Fruit fly (Drosophila melanogaster) whole organism, pupa: Measurements from ENCODE around the gene Gfat1.
A peak's percentile ranks its signal among the peaks of the same experiment; 100 is the strongest.

ENCODE experiments used
- CG10348 ChIP-seq: fragments of 200-800 bp; sonication (Bioruptor generic); IDR thresholded peaks from 2 replicates; pipeline ENCODE4 v1.3.6; 2022; ENCODE audit warnings: missing biosample characterization, missing genetic modification characterization
- CG12605 ChIP-seq: fragments of 200-800 bp; sonication (Bioruptor generic); IDR thresholded peaks from 2 replicates; pipeline ENCODE4 v1.3.6; 2022; ENCODE audit warnings: missing biosample characterization, missing genetic modification characterization
- CG13204 ChIP-seq: fragments of 200-800 bp; sonication (Bioruptor generic); optimal IDR thresholded peaks from 2 replicates; lab custom pipeline; 2018; ENCODE audit warnings: missing biosample characterization, mild to moderate bottlenecking, missing genetic modification characterization, moderate library complexity
- CG14655 ChIP-seq: fragments of 200-800 bp; sonication (Bioruptor generic); optimal IDR thresholded peaks from 3 replicates; lab custom pipeline; 2017; ENCODE audit warnings: mild to moderate bottlenecking, missing biosample characterization, missing genetic modification reagents, missing genetic modification characterization
- CG15710 ChIP-seq: fragments of 200-800 bp; sonication (Bioruptor generic); optimal IDR thresholded peaks from 2 replicates; lab custom pipeline; 2018; ENCODE audit warnings: missing biosample characterization, mild to moderate bottlenecking, missing genetic modification characterization, moderate library complexity
- CG17806 ChIP-seq: fragments of 200-800 bp; sonication (Bioruptor generic); optimal IDR thresholded peaks from 2 replicates; lab custom pipeline; 2018; ENCODE audit warnings: missing biosample characterization, mild to moderate bottlenecking, missing genetic modification characterization, moderate library complexity
- CG32121 ChIP-seq: fragments of 200-800 bp; sonication (Bioruptor generic); IDR thresholded peaks from 2 replicates; pipeline ENCODE4 v1.3.6; 2022; ENCODE audit warnings: missing biosample characterization, missing genetic modification characterization
- CG34367 ChIP-seq: fragments of 200-800 bp; sonication (Bioruptor generic); optimal IDR thresholded peaks from 2 replicates; lab custom pipeline; 2018; ENCODE audit warnings: missing biosample characterization, mild to moderate bottlenecking, missing genetic modification characterization
- CG4496 ChIP-seq: fragments of 200-800 bp; sonication (Bioruptor generic); IDR thresholded peaks from 3 replicates; pipeline ENCODE4 v1.3.6; 2022; ENCODE audit warnings: missing biosample characterization, missing genetic modification characterization
- CG8159 ChIP-seq: fragments of 200-800 bp; sonication (Bioruptor generic); optimal IDR thresholded peaks from 3 replicates; lab custom pipeline; 2018; ENCODE audit warnings: missing biosample characterization, mild to moderate bottlenecking, missing genetic modification characterization, moderate library complexity
- CG8301 ChIP-seq: fragments of 200-800 bp; sonication (Bioruptor generic); optimal IDR thresholded peaks from 2 replicates; lab custom pipeline; 2018; ENCODE audit warnings: missing biosample characterization, mild to moderate bottlenecking, missing genetic modification characterization
- CG9948 ChIP-seq: fragments of 200-800 bp; sonication (Bioruptor generic); optimal IDR thresholded peaks from 2 replicates; lab custom pipeline; 2018; ENCODE audit warnings: missing biosample characterization, mild to moderate bottlenecking, missing genetic modification characterization, moderate library complexity
- D1 ChIP-seq: fragments of 200-800 bp; sonication (Bioruptor generic); optimal IDR thresholded peaks from 2 replicates; lab custom pipeline; 2018; ENCODE audit warnings: missing biosample characterization, mild to moderate bottlenecking, missing genetic modification characterization, moderate library complexity
- EcR ChIP-seq: fragments of 200-800 bp; sonication (Bioruptor generic); optimal IDR thresholded peaks from 3 replicates; lab custom pipeline; 2019; ENCODE audit warnings: missing biosample characterization, missing genetic modification characterization, mild to moderate bottlenecking, moderate library complexity, missing genetic modification reagents
- Ets98B ChIP-seq: fragments of 200-800 bp; sonication (Bioruptor generic); IDR thresholded peaks from 2 replicates; pipeline ENCODE4 v1.3.6; 2022; ENCODE audit warnings: missing biosample characterization, missing genetic modification characterization
- Pif1A ChIP-seq: fragments of 200-800 bp; sonication (Bioruptor generic); optimal IDR thresholded peaks from 3 replicates; lab custom pipeline; 2016; ENCODE audit warnings: missing biosample characterization, missing genetic modification characterization
- Pif1B ChIP-seq: fragments of 200-800 bp; sonication (Bioruptor generic); optimal IDR thresholded peaks from 3 replicates; lab custom pipeline; 2016; ENCODE audit warnings: missing biosample characterization, missing genetic modification characterization
- Snoo ChIP-seq: fragments of 200-800 bp; sonication (Bioruptor generic); optimal IDR thresholded peaks from 3 replicates; lab custom pipeline; 2017; ENCODE audit warnings: missing biosample characterization, mild to moderate bottlenecking, missing genetic modification characterization, inconsistent platforms
- fd96Ca ChIP-seq: fragments of 200-800 bp; sonication (Bioruptor generic); IDR thresholded peaks from 3 replicates; pipeline ENCODE4 v1.3.6; 2022; ENCODE audit warnings: missing biosample characterization, missing genetic modification characterization
- gl ChIP-seq: fragments of 200-800 bp; sonication (Bioruptor generic); optimal IDR thresholded peaks from 2 replicates; lab custom pipeline; 2018; ENCODE audit warnings: missing biosample characterization, mild to moderate bottlenecking, missing genetic modification characterization
- rn ChIP-seq: fragments of 200-800 bp; sonication (Bioruptor generic); IDR thresholded peaks from 2 replicates; pipeline ENCODE4 v1.3.6; 2022; ENCODE audit warnings: missing biosample characterization, missing genetic modification characterization

Gfat1 gene

DNA sequence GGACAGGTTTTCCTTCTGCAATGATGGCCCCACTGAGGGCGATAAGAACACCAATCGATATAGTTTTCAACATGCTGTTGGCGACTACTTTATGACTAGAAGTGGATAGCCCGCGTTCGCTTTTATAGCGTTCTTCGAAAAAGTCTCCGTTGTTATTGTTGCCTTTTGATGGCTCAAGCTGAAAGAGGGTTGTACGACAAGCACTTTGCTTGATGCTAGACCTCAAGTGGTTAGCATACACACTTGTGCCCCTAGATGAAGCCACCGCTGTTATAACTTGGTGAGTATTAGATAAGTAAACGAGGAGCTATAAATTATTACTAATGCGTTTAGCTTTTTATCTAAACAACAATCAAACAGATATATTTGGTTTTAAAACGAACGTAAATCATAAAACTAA, 35.9 kb downstream of the Gfat1 start, which contains the start of gene CG40198:
CG40198 (minus strand) TSS at position 101 of the 400 bp plus-strand sequence.
- no peak for TF ChIP-seq CG34367 (tag; lab: Kevin White, UChicago)
- TF ChIP-seq CG17806 (tag; lab: Kevin White, UChicago), result no peak
- TF ChIP-seq Snoo, result no peak
- no peak for TF ChIP-seq CG10348 (GFP tag; lab: Robert Waterston, UW)
- TF ChIP-seq CG13204 (GFP tag; lab: Kevin White, UChicago), result no peak
- TF ChIP-seq rn, result no peak
- TF ChIP-seq Ets98B (GFP tag; lab: Robert Waterston, UW), result no peak
- TF ChIP-seq Pif1A (GFP tag; lab: Kevin White, UChicago), result no peak
- no peak for TF ChIP-seq CG15710 (tag; lab: Kevin White, UChicago)
- no peak for TF ChIP-seq CG14655 (GFP tag; lab: Kevin White, UChicago)
- TF ChIP-seq CG12605, result no peak
- no peak for TF ChIP-seq CG8159 (tag; lab: Kevin White, UChicago)
- TF ChIP-seq D1, result no peak
- no peak for TF ChIP-seq CG32121
- TF ChIP-seq CG4496 (GFP tag; lab: Robert Waterston, UW), result no peak
- no peak for TF ChIP-seq EcR
- no peak for TF ChIP-seq fd96Ca

DNA sequence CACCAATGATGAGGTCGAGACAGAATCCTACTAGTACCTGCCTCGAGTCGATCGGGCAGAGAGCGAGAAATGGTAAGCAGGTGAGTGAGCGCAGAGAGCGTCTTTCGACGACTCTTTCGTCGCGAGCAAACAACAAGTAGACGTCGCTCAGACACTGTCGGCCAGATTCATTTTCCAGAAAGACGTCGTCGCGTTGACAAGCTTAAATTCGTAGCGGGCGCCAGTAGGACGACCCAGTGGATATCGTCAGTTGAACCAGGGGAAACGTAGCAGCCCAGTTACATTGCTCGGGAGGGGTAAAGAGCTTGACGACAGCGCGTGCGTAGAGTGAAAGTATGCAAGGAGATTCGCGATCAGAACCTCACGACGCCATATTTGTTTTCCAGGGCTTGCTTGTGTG, 48.2 kb downstream of the Gfat1 start, which contains the start of gene CG12581:
CG12581 (plus strand) TSS at position 163 of the 400 bp plus-strand sequence.
- no peak; the same call in 1 of the 2 replicates for TF ChIP-seq Ets98B (GFP tag; lab: Robert Waterston, UW)
- TF ChIP-seq CG12605, result peak; percentile 47
- no peak for TF ChIP-seq Pif1A (GFP tag; lab: Kevin White, UChicago)
- TF ChIP-seq rn, result no peak
- no peak for TF ChIP-seq CG14655 (GFP tag; lab: Kevin White, UChicago)
- TF ChIP-seq Snoo, result peak; percentile 57
- TF ChIP-seq CG9948, result no peak

DNA sequence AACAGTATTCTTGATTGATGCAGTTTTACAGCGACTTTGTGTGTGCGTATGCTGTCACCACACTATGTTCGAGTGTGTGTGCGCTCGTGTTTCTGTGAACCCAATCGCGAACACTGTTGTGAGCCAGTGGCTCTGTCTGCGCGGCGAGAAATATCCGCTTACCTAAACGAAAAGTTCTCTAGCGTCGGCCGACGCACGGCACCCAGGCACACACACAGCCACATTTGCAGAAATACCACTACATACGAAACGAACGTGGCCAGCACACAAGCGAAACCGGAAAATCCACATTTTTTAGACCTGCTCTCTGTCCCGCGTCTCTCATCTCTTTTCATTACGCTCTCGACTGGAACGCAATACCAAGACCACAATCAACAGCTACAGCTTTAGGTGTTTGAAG, 48.7 kb downstream of the Gfat1 start:
- TF ChIP-seq Ets98B (GFP tag; lab: Robert Waterston, UW) (0 out of 2 replicates have a peak, but pooled peaks have one; percentile 20), CG14655 (GFP tag; lab: Kevin White, UChicago) (no peak), CG9948 (no peak), CG12605 (0 out of 2 replicates have a peak, but pooled peaks have one; percentile 11), rn (no peak), EcR (peak; percentile 1)

DNA sequence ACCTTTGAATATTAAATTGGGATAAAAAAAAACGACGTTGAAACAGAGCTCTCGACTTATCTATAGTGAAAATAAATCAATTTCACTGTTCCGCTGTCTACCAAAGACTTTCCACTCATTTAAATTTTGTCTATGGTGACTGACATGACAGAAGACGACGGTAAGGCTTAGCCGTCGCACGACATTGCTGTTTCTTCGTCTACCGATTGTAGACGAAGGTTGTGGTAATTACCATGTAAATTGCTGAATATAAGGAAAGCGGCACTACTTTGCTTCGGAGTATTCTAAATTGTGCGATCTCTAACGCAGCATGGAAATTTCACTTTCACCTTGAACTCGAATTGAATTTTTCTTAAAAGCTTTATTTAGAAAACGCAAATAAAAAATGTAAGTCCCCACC, 50.5 kb downstream of the Gfat1 start:
- TF ChIP-seq CG14655 (GFP tag; lab: Kevin White, UChicago) (no peak), CG12605 (no peak), gl (no peak), CG13204 (GFP tag; lab: Kevin White, UChicago) (no peak), Snoo (no peak), CG15710 (tag; lab: Kevin White, UChicago) (no peak)
- TF ChIP-seq, all 21 proteins: peak for 0

DNA sequence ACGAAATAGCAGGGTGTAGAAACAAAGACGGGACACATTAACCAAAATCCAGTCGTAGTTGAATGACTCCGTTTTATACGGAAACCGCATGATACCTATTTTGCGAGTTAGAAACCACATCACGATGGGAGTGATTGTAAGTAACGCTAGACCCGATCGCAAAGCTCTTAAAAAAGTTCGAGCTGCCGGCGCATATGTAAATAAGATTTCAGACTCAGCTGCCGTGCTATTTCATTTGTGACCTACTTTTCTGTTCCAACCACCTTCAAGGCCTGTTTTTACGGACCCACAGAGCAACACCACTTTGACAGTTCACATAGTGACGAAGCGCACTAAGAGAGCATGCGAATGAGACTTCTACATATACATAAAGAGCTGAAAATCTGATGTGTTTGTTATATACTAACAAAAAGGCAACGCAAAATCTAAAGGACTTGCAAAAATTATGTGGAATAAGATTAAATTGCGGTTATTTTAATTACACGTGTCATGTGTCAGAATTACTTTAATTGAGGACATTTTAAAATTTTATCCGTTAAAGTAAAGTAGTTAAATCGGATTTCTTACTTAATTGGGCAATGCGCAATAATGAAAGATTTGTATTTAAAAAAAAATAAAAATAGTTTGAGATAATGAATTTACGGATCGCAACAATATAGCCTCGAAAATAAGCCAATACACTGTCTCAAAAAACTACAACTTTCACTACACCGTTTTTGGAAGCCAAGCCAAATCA, 52.7 kb downstream of the Gfat1 start:
- TF ChIP-seq CG32121 (no peak), D1 (no peak), CG8301 (tag; lab: Kevin White, UChicago) (no peak), CG14655 (GFP tag; lab: Kevin White, UChicago) (no peak), Ets98B (GFP tag; lab: Robert Waterston, UW) (no peak), rn (no peak), CG13204 (GFP tag; lab: Kevin White, UChicago) (no peak), gl (no peak), CG15710 (tag; lab: Kevin White, UChicago) (no peak), CG9948 (no peak), CG12605 (no peak), EcR (no peak), CG10348 (GFP tag; lab: Robert Waterston, UW) (no peak), CG4496 (GFP tag; lab: Robert Waterston, UW) (no peak), Snoo (no peak), CG17806 (tag; lab: Kevin White, UChicago) (no peak), Pif1B (GFP tag; lab: Kevin White, UChicago) (no peak)

DNA sequence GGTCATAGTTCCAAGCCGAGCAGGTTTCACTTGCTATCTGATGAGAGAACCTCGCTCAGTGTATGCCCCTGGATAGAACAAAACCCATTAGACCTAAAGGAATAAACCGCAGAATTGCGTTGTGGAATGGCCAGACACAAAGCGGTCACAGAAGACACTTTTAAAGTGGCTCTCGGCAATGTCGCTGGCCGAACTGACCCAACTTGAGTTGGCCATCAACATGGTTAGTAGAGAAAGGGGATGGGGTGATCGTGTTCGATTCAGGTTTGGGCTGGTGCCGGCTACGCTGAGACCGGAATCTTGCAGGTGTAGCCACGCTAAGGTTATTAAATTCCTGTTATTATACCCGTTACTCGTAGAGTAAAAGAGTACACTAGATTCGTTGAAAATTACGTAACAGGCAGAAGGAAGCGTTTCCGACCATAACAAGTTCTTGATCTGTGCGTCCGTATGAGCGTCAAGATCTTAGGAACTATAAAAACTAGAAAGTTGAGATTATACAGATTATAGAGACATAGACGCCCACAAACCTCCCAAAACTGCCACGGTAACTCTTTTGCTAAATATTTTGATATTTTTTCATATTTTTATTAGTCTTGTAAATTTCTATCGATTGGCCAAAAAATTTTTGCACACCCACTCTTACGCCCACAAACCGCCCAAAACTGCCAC, 54.4 kb downstream of the Gfat1 start:
- no peak for TF ChIP-seq CG17806 (tag; lab: Kevin White, UChicago)
- TF ChIP-seq CG10348 (GFP tag; lab: Robert Waterston, UW), result no peak
- peak; percentile 82 for TF ChIP-seq EcR
- no peak for TF ChIP-seq CG4496 (GFP tag; lab: Robert Waterston, UW)
- no peak for TF ChIP-seq Pif1A (GFP tag; lab: Kevin White, UChicago)
- no peak for TF ChIP-seq CG34367 (tag; lab: Kevin White, UChicago)
